Worm (Caenorhabditis elegans): ENCODE results near the gene pup-2.
A peak's percentile ranks its signal among the peaks of the same experiment; 100 is the strongest.

Gene pup-2

DNA sequence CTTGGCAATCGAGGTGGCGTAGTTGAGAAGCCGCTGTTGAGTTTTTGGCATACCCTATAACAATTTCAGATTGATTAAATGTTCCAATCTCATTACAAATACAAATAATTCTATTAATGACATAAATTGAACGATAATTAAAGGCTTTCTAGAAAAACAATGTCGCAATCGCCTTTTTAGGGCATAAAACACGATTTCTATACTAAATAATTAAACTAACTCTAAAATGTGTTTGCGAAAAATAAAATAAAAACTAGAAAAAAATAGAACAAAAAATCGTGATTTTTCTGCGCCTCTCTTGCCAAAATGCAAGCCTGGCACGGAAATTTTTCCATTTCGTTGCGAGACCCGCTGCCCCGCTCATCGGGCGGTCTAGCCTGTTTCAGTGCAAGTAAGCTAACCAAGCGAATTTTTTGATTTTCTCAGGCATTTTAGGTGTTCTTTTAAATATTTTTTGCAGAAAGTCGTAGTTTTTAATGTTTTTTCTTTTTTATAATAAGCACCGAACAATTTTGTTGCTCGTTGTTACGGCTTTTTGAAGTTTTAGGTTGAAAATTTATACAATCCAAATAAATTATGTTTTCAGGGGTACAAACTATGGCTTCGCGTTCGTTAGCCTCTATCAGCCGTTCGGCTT is 42.2 kb downstream of the pup-2 start, which contains the start of the genes C34E10.12, C34E10.10 and atp-2 (continued):
- TF ChIP-seq nfya-1 (tag; optimal IDR thresholded peaks at IDR 0.05; ENCODE audit: insufficient read depth), result peak; percentile 93
- TF ChIP-seq pqm-1 (tag; optimal IDR thresholded peaks at IDR 0.05), result peak; percentile 42
- TF ChIP-seq eor-1 (tag; optimal IDR thresholded peaks at IDR 0.05), result no peak
- peak; percentile 2 for TF ChIP-seq jun-1 (tag; optimal IDR thresholded peaks at IDR 0.05)
- no peak for TF ChIP-seq unc-39 (tag; optimal IDR thresholded peaks at IDR 0.05)
- peak; percentile 77 for TF ChIP-seq lsy-12 (tag; optimal IDR thresholded peaks at IDR 0.05)
- TF ChIP-seq elt-1 (tag; optimal IDR thresholded peaks at IDR 0.05), result no peak
- peak; percentile 92 for TF ChIP-seq nhr-23 (tag; optimal IDR thresholded peaks at IDR 0.05)
- no peak for TF ChIP-seq elt-3 (tag; optimal IDR thresholded peaks at IDR 0.05)
- TF ChIP-seq egl-27 (tag; optimal IDR thresholded peaks at IDR 0.05), result no peak
- TF ChIP-seq fkh-10 (GFP tag; optimal IDR thresholded peaks at IDR 0.05), result peak; percentile 33
- peak; percentile 91 for TF ChIP-seq hmg-11 (tag; optimal IDR thresholded peaks at IDR 0.05)
- TF ChIP-seq nhr-76 (tag; optimal IDR thresholded peaks at IDR 0.05), result no peak
- TF ChIP-seq nhr-28 (tag; optimal IDR thresholded peaks at IDR 0.05), result no peak
- TF ChIP-seq nhr-12 (tag; optimal IDR thresholded peaks at IDR 0.05), result no peak
- no peak for TF ChIP-seq zag-1 (tag; optimal IDR thresholded peaks at IDR 0.05)
- peak; percentile 29 for TF ChIP-seq tbx-2 (tag; optimal IDR thresholded peaks at IDR 0.05)
- TF ChIP-seq R02D3.7 (tag; optimal IDR thresholded peaks at IDR 0.05), result peak; percentile 50
- TF ChIP-seq egl-5 (tag; optimal IDR thresholded peaks at IDR 0.05), result peak; percentile 88
- no peak for TF ChIP-seq mdl-1 (tag; optimal IDR thresholded peaks at IDR 0.05)

- TF ChIP-seq nhr-77 (tag; optimal IDR thresholded peaks at IDR 0.05) (no peak), lin-39 (tag; optimal IDR thresholded peaks at IDR 0.05) (no peak), ceh-9 (tag; optimal IDR thresholded peaks at IDR 0.05) (no peak), pqm-1 (tag; optimal IDR thresholded peaks at IDR 0.05) (no peak), nhr-12 (tag; optimal IDR thresholded peaks at IDR 0.05) (no peak), ceh-28 (tag; optimal IDR thresholded peaks at IDR 0.05) (no peak), nhr-237 (tag; optimal IDR thresholded peaks at IDR 0.05) (no peak), skn-1 (tag; optimal IDR thresholded peaks at IDR 0.05) (no peak), nhr-11 (tag; optimal IDR thresholded peaks at IDR 0.05) (no peak), daf-12 (tag; optimal IDR thresholded peaks at IDR 0.05) (no peak), ama-1 (optimal IDR thresholded peaks at IDR 0.05) (no peak), ztf-11 (tag; optimal IDR thresholded peaks at IDR 0.05) (no peak), nhr-76 (tag; optimal IDR thresholded peaks at IDR 0.05) (no peak), fkh-10 (GFP tag; optimal IDR thresholded peaks at IDR 0.05) (no peak), elt-1 (tag; optimal IDR thresholded peaks at IDR 0.05) (no peak), pha-4 (tag; optimal IDR thresholded peaks at IDR 0.05) (no peak), ceh-16 (tag; optimal IDR thresholded peaks at IDR 0.05) (no peak)
Measured at ce11 chrIII:5228839-5229238, 43.1 kb downstream of the pup-2 start.

- no peak for TF ChIP-seq nhr-76 (tag; optimal IDR thresholded peaks at IDR 0.05)
- no peak for TF ChIP-seq tbx-2 (tag; optimal IDR thresholded peaks at IDR 0.05)
- no peak for TF ChIP-seq nhr-43 (tag; optimal IDR thresholded peaks at IDR 0.05; ENCODE audit: poor library complexity, severe bottlenecking)
- TF ChIP-seq mml-1 (tag; optimal IDR thresholded peaks at IDR 0.05), result no peak
- TF ChIP-seq fos-1 (tag; optimal IDR thresholded peaks at IDR 0.05), result no peak
- TF ChIP-seq ama-1 (optimal IDR thresholded peaks at IDR 0.05), result no peak
- TF ChIP-seq egl-27 (tag; optimal IDR thresholded peaks at IDR 0.05), result no peak
- no peak for TF ChIP-seq elt-3 (tag; optimal IDR thresholded peaks at IDR 0.05)
- TF ChIP-seq unc-39 (tag; optimal IDR thresholded peaks at IDR 0.05), result no peak
- no peak for TF ChIP-seq lsy-12 (tag; optimal IDR thresholded peaks at IDR 0.05)
- no peak for TF ChIP-seq pqm-1 (tag; optimal IDR thresholded peaks at IDR 0.05)
Measured at ce11 chrIII:5229511-5230250, 44.0 kb downstream of the pup-2 start.

ce11 chrIII:5230415-5230814 is 44.7 kb downstream of the pup-2 start, which contains the start of gene prmt-5:
Gene prmt-5, plus strand, starts transcription at chrIII:5230555.
- TF ChIP-seq elt-3 (tag; optimal IDR thresholded peaks at IDR 0.05), result peak in 1 of 3 experiments; percentile 13
- peak; percentile 13 for TF ChIP-seq pha-4 (tag; optimal IDR thresholded peaks at IDR 0.05)
- peak; percentile 17 for TF ChIP-seq nhr-11 (tag; optimal IDR thresholded peaks at IDR 0.05)
- peak; percentile 22 for TF ChIP-seq nhr-77 (tag; optimal IDR thresholded peaks at IDR 0.05)
- peak; percentile 30 for TF ChIP-seq nhr-25 (tag; optimal IDR thresholded peaks at IDR 0.05)
- TF ChIP-seq ama-1 (optimal IDR thresholded peaks at IDR 0.05), result peak; percentile 90
- TF ChIP-seq ceh-16 (tag; optimal IDR thresholded peaks at IDR 0.05), result no peak
- TF ChIP-seq unc-39 (tag; optimal IDR thresholded peaks at IDR 0.05), result no peak
- TF ChIP-seq lsy-12 (tag; optimal IDR thresholded peaks at IDR 0.05), result peak; percentile 81
- TF ChIP-seq elt-2 (tag; optimal IDR thresholded peaks at IDR 0.05), result peak; percentile 27
- TF ChIP-seq nhr-43 (tag; optimal IDR thresholded peaks at IDR 0.05; ENCODE audit: poor library complexity, severe bottlenecking), result peak; percentile 73
- TF ChIP-seq nhr-23 (tag; optimal IDR thresholded peaks at IDR 0.05), result peak; percentile 35
- no peak for TF ChIP-seq fos-1 (tag; optimal IDR thresholded peaks at IDR 0.05)
- no peak for TF ChIP-seq skn-1 (tag; optimal IDR thresholded peaks at IDR 0.05)
- no peak for TF ChIP-seq ztf-11 (tag; optimal IDR thresholded peaks at IDR 0.05)
- peak; percentile 18 for TF ChIP-seq pqm-1 (tag; optimal IDR thresholded peaks at IDR 0.05)
- no peak for TF ChIP-seq daf-12 (tag; optimal IDR thresholded peaks at IDR 0.05)
- peak; percentile 76 for TF ChIP-seq aly-2 (tag; optimal IDR thresholded peaks at IDR 0.05)
